Fruit fly (Drosophila melanogaster): Measurements from ENCODE around the gene Upf2.

DNA sequence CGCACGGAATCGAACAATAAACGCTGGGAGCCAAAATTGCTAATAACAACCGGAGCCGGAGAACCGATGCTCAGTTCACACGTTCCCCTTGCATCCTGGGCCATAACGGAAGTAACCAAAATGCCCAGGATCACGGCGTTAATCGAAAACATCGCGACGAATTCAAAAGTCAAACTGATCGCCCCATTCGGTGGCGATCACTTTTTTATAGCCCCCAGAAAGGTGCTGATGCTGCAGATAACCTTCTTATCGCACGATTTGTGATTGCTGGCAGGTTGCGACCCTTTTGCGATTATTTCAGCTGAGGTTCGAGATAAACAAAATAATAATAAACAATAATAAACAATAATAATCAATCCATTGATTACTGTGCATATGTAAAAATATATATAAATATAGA is 37.9 kb downstream of the Upf2 start, which contains the start of gene CG2233:
- TF ChIP-seq CG3919 (GFP tag; optimal IDR thresholded peaks at IDR 0.05): no peak
- no peak for TF ChIP-seq Lpt (GFP tag; optimal IDR thresholded peaks at IDR 0.05)
